Fruit fly (Drosophila melanogaster) whole organism, embryonic: Measurements from ENCODE around the gene M6.
A peak's percentile ranks its signal among the peaks of the same experiment; 100 is the strongest.

Experiments
- BtbVII ChIP-seq: fragments of 200-800 bp; sonication (Bioruptor generic); optimal IDR thresholded peaks from 3 replicates; lab custom pipeline; 2017; ENCODE audit warnings: missing biosample characterization, mild to moderate bottlenecking, missing genetic modification characterization
- Bteb2 ChIP-seq: fragments of 200-800 bp; sonication (Bioruptor generic); optimal IDR thresholded peaks from 2 replicates; lab custom pipeline; 2016; ENCODE audit warnings: missing biosample characterization, missing genetic modification characterization
- C15 ChIP-seq: fragments of 200-800 bp; sonication (Bioruptor generic); IDR thresholded peaks from 3 replicates; pipeline ENCODE4 v1.3.6; 2022; ENCODE audit warnings: missing biosample characterization, missing genetic modification characterization
- CG1024 ChIP-seq: fragments of 200-800 bp; sonication (Bioruptor generic); IDR thresholded peaks from 2 replicates; pipeline ENCODE4 v1.3.6; 2022; ENCODE audit warnings: missing biosample characterization, missing genetic modification characterization
- CG12219 ChIP-seq: fragments of 200-800 bp; sonication (Bioruptor generic); optimal IDR thresholded peaks from 3 replicates; lab custom pipeline; 2018; ENCODE audit warnings: missing biosample characterization, mild to moderate bottlenecking, missing genetic modification characterization
- CG13424 ChIP-seq: fragments of 200-800 bp; sonication (Bioruptor generic); optimal IDR thresholded peaks from 2 replicates; lab custom pipeline; 2019; ENCODE audit warnings: missing biosample characterization, mild to moderate bottlenecking, missing genetic modification characterization, moderate library complexity
- CG13894 ChIP-seq: fragments of 200-800 bp; sonication (Bioruptor generic); optimal IDR thresholded peaks from 3 replicates; lab custom pipeline; 2018; ENCODE audit warnings: missing biosample characterization, mild to moderate bottlenecking, missing genetic modification characterization, moderate library complexity
- CG1602 ChIP-seq: fragments of 200-800 bp; sonication (Bioruptor generic); optimal IDR thresholded peaks from 3 replicates; lab custom pipeline; 2016; ENCODE audit warnings: missing biosample characterization, missing genetic modification characterization
- CG1603 ChIP-seq: fragments of 200-800 bp; sonication (Bioruptor generic); optimal IDR thresholded peaks from 2 replicates; lab custom pipeline; 2019; ENCODE audit warnings: missing biosample characterization, mild to moderate bottlenecking, missing genetic modification characterization, moderate library complexity
- CG17359 ChIP-seq: fragments of 200-800 bp; sonication (Bioruptor generic); optimal IDR thresholded peaks from 3 replicates; lab custom pipeline; 2018; ENCODE audit warnings: missing biosample characterization, mild to moderate bottlenecking, missing genetic modification characterization, moderate library complexity
- CG2129 ChIP-seq: fragments of 200-800 bp; sonication (Bioruptor generic); IDR thresholded peaks from 2 replicates; pipeline ENCODE4 v1.3.6; 2022; ENCODE audit warnings: missing biosample characterization, missing genetic modification characterization; ENCODE audit not compliant: partially characterized antibody
- CG32767 ChIP-seq: fragments of 200-800 bp; sonication (Bioruptor generic); IDR thresholded peaks from 2 replicates; pipeline ENCODE4 v1.3.6; 2022; ENCODE audit warnings: missing biosample characterization, missing genetic modification characterization
- CG3847 ChIP-seq: fragments of 200-800 bp; sonication (Bioruptor generic); IDR thresholded peaks from 2 replicates; pipeline ENCODE4 v1.3.6; 2022; ENCODE audit warnings: missing biosample characterization, missing genetic modification characterization
- CG4360 ChIP-seq: fragments of 200-800 bp; sonication (Bioruptor generic); IDR thresholded peaks from 2 replicates; pipeline ENCODE4 v1.3.6; 2022; ENCODE audit warnings: missing biosample characterization, missing genetic modification characterization
- CG6765 ChIP-seq: fragments of 200-800 bp; sonication (Bioruptor generic); optimal IDR thresholded peaks from 3 replicates; lab custom pipeline; 2017; ENCODE audit warnings: missing biosample characterization, mild to moderate bottlenecking, missing genetic modification characterization
- CG6854 ChIP-seq: fragments of 200-800 bp; sonication (Bioruptor generic); optimal IDR thresholded peaks from 3 replicates; lab custom pipeline; 2017; ENCODE audit warnings: missing biosample characterization, mild to moderate bottlenecking, missing genetic modification characterization
- CG9609 ChIP-seq: fragments of 200-800 bp; sonication (Bioruptor generic); optimal IDR thresholded peaks from 3 replicates; lab custom pipeline; 2016; ENCODE audit warnings: missing biosample characterization, missing genetic modification characterization
- CG9797 ChIP-seq: fragments of 200-800 bp; sonication (Bioruptor generic); optimal IDR thresholded peaks from 3 replicates; lab custom pipeline; 2018; ENCODE audit warnings: missing biosample characterization, mild to moderate bottlenecking, missing genetic modification characterization
- Dad ChIP-seq: fragments of 200-800 bp; sonication (Bioruptor generic); optimal IDR thresholded peaks from 3 replicates; lab custom pipeline; 2016; ENCODE audit warnings: missing biosample characterization, missing genetic modification characterization
- Dek ChIP-seq: fragments of 200-800 bp; sonication (Bioruptor generic); optimal IDR thresholded peaks from 3 replicates; lab custom pipeline; 2019; ENCODE audit warnings: missing biosample characterization, mild to moderate bottlenecking, missing genetic modification characterization, moderate library complexity
- E2f1 ChIP-seq: fragments of 200-800 bp; sonication (Bioruptor generic); IDR thresholded peaks from 2 replicates; pipeline ENCODE4 v1.3.6; 2022; ENCODE audit warnings: missing biosample characterization, missing genetic modification characterization
- Ets65A ChIP-seq: fragments of 200-800 bp; sonication (Bioruptor generic); peaks from one replicate; lab custom pipeline; 2016; ENCODE audit warnings: missing biosample characterization, missing genetic modification characterization
- HLH3B ChIP-seq: fragments of 200-800 bp; sonication (Bioruptor generic); IDR thresholded peaks from 2 replicates; pipeline ENCODE4 v1.3.6; 2022; ENCODE audit warnings: missing biosample characterization, missing genetic modification characterization
- HmgD ChIP-seq: fragments of 200-800 bp; sonication (Bioruptor generic); optimal IDR thresholded peaks from 3 replicates; lab custom pipeline; 2016; ENCODE audit warnings: missing biosample characterization, missing genetic modification characterization
- MESR4 ChIP-seq: fragments of 200-800 bp; sonication (Bioruptor generic); optimal IDR thresholded peaks from 2 replicates; lab custom pipeline; 2018; ENCODE audit warnings: missing biosample characterization, mild to moderate bottlenecking, missing genetic modification characterization, moderate library complexity
- NFAT ChIP-seq: fragments of 200-800 bp; sonication (Bioruptor generic); IDR thresholded peaks from 2 replicates; pipeline ENCODE4 v1.3.6; 2022; ENCODE audit warnings: missing biosample characterization, missing genetic modification characterization
- Nf-YB ChIP-seq: fragments of 200-800 bp; sonication (Bioruptor generic); optimal IDR thresholded peaks from 3 replicates; lab custom pipeline; 2019; ENCODE audit warnings: missing biosample characterization, mild to moderate bottlenecking, missing genetic modification characterization, moderate library complexity
- Xrp1 ChIP-seq: fragments of 200-800 bp; sonication (Bioruptor generic); IDR thresholded peaks from 2 replicates; pipeline ENCODE4 v1.3.6; 2022; ENCODE audit warnings: missing biosample characterization, missing genetic modification characterization
- ap ChIP-seq: fragments of 200-800 bp; sonication (Bioruptor generic); IDR thresholded peaks from 2 replicates; pipeline ENCODE4 v1.3.6; 2022; ENCODE audit warnings: missing biosample characterization, missing genetic modification characterization
- bbx ChIP-seq: fragments of 200-800 bp; sonication (Bioruptor generic); IDR thresholded peaks from 2 replicates; pipeline ENCODE4 v1.3.6; 2022; ENCODE audit warnings: missing biosample characterization, missing genetic modification characterization; ENCODE audit not compliant: partially characterized antibody
- bcd ChIP-seq: fragments of 200-800 bp; sonication (Bioruptor generic); optimal IDR thresholded peaks from 2 replicates; lab custom pipeline; 2017; ENCODE audit warnings: missing biosample characterization, mild to moderate bottlenecking, missing genetic modification characterization
- danr ChIP-seq: fragments of 200-800 bp; sonication (Bioruptor generic); IDR thresholded peaks from 2 replicates; pipeline ENCODE4 v1.3.6; 2022; ENCODE audit warnings: missing biosample characterization, missing genetic modification characterization
- disco-r ChIP-seq: fragments of 200-800 bp; sonication (Bioruptor generic); optimal IDR thresholded peaks from 2 replicates; lab custom pipeline; 2016; ENCODE audit warnings: missing biosample characterization, missing genetic modification characterization
- dmrt11E ChIP-seq: fragments of 200-800 bp; sonication (Bioruptor generic); optimal IDR thresholded peaks from 3 replicates; lab custom pipeline; 2018; ENCODE audit warnings: missing biosample characterization, mild to moderate bottlenecking, missing genetic modification characterization, moderate library complexity
- gsb-n ChIP-seq: fragments of 200-800 bp; sonication (Bioruptor generic); optimal IDR thresholded peaks from 3 replicates; lab custom pipeline; 2018; ENCODE audit warnings: missing biosample characterization, mild to moderate bottlenecking, missing genetic modification characterization
- ham ChIP-seq: fragments of 200-800 bp; sonication (Bioruptor generic); IDR thresholded peaks from 2 replicates; pipeline ENCODE4 v1.3.6; 2022; ENCODE audit warnings: missing biosample characterization, missing genetic modification characterization
- jumu ChIP-seq: fragments of 200-800 bp; sonication (Bioruptor generic); optimal IDR thresholded peaks from 3 replicates; lab custom pipeline; 2016; ENCODE audit warnings: missing biosample characterization, missing genetic modification characterization
- lilli ChIP-seq: fragments of 200-800 bp; sonication (Bioruptor generic); optimal IDR thresholded peaks from 3 replicates; lab custom pipeline; 2016; ENCODE audit warnings: missing biosample characterization, missing genetic modification characterization
- lov ChIP-seq, 2 experiments: fragments of 200-800 bp in 1 of 2; fragments of >200 bp in 1 of 2; sonication (Bioruptor generic) in 1 of 2; IDR thresholded peaks in 1 of 2; optimal IDR thresholded peaks in 1 of 2; 2 replicates in 1 of 2; 3 replicates in 1 of 2; pipeline versions ENCODE4 v1.3.6 to Lab custom; 2017 to 2022; ENCODE audit warnings: missing biosample characterization in 1 of 2, missing genetic modification characterization in 1 of 2
- mam ChIP-seq: fragments of 200-800 bp; sonication (Bioruptor generic); optimal IDR thresholded peaks from 3 replicates; lab custom pipeline; 2016; ENCODE audit warnings: missing biosample characterization, missing genetic modification characterization
- peb ChIP-seq: fragments of 200-800 bp; sonication (Bioruptor generic); IDR thresholded peaks from 2 replicates; pipeline ENCODE4 v1.3.6; 2022; ENCODE audit warnings: missing biosample characterization, missing genetic modification characterization
- pho ChIP-seq: fragments of 200-800 bp; sonication (Bioruptor generic); optimal IDR thresholded peaks from 2 replicates; lab custom pipeline; 2016; ENCODE audit warnings: missing biosample characterization, missing genetic modification characterization
- prd ChIP-seq, 3 experiments: fragments of >200 bp in 2 of 3; fragments of 200-800 bp in 1 of 3; sonication (Bioruptor generic) in 1 of 3; optimal IDR thresholded peaks in 2 of 3; IDR thresholded peaks in 1 of 3; 2 replicates in 2 of 3; 3 replicates in 1 of 3; pipeline versions ENCODE4 v1.3.6 to Lab custom; 2017 to 2022; ENCODE audit warnings: missing biosample characterization in 1 of 3, missing genetic modification characterization in 1 of 3
- repo ChIP-seq: fragments of 200-800 bp; sonication (Bioruptor generic); optimal IDR thresholded peaks from 2 replicates; lab custom pipeline; 2016; ENCODE audit warnings: missing biosample characterization, missing genetic modification characterization
- sc ChIP-seq, 3 experiments: fragments of >200 bp in 2 of 3; fragments of 200-800 bp in 1 of 3; sonication (Bioruptor generic) in 1 of 3; optimal IDR thresholded peaks; 2 replicates in 2 of 3; 3 replicates in 1 of 3; lab custom pipeline; 2017; ENCODE audit warnings: mild to moderate bottlenecking in 1 of 3, missing biosample characterization in 1 of 3, missing genetic modification characterization in 1 of 3, missing genetic modification reagents in 1 of 3
- stwl ChIP-seq: fragments of 200-800 bp; sonication (Bioruptor generic); optimal IDR thresholded peaks from 3 replicates; lab custom pipeline; 2018; ENCODE audit warnings: missing biosample characterization, mild to moderate bottlenecking, missing genetic modification characterization, moderate library complexity
- tll ChIP-seq, 2 experiments: fragments of 200-800 bp in 1 of 2; fragments of >200 bp in 1 of 2; sonication (Bioruptor generic) in 1 of 2; optimal IDR thresholded peaks; 2 replicates each; lab custom pipeline; 2017 to 2019; ENCODE audit warnings: missing biosample characterization in 2 of 2, missing genetic modification characterization in 2 of 2, mild to moderate bottlenecking in 1 of 2, moderate library complexity in 1 of 2
- toy ChIP-seq: fragments of 200-800 bp; sonication (Bioruptor generic); IDR thresholded peaks from 2 replicates; pipeline ENCODE4 v1.3.6; 2022; ENCODE audit warnings: missing biosample characterization, missing genetic modification characterization

The M6 gene

DNA sequence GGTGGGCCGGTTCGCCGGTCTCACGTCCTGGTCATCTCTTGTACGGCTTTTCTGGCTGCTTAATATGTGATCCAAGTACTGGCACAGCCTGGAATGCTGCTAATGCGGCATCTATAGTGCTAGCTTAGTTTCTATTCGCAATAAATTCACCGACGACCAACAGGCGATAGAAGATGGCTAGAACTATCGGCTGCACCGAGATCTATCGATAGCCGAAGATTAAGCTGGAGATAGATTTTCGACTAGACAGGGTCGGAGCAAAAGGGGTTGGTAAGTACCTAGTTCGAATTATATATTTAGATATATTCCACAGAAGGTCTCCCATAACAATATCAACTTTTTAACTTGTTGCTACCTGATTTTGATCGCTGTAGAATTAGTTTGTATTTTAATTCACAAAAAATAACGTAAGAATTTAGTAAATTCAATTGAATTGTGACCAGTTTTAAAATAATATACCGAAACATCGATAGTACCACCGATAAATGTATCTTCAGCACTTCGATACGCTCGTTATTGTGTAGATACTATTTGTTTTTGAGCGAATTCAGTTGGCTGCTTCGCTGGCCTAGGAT, at the start of gene M6, which contains the start of gene Glg1 (continued):
- TF ChIP-seq CG12219 (GFP tag; lab: Kevin White, UChicago) (peak; percentile 31), HLH3B (peak; percentile 35; the same call in 1 of the 2 replicates), E2f1 (0 out of 2 replicates have a peak, but pooled peaks have one; percentile 21), CG9609 (peak; percentile 63), HmgD (GFP tag; lab: Kevin White, UChicago) (peak; percentile 42), ham (GFP tag; lab: Robert Waterston, UW) (no peak), lilli (GFP tag; lab: Kevin White, UChicago) (peak; percentile 81), Xrp1 (GFP tag; lab: Robert Waterston, UW) (peak; percentile 74), CG17359 (tag; lab: Kevin White, UChicago) (peak; percentile 40), repo (GFP tag; lab: Kevin White, UChicago) (no peak), CG4360 (peak; percentile 74), BtbVII (GFP tag; lab: Kevin White, UChicago) (no peak), mam (peak; percentile 81), gsb-n (tag; lab: Kevin White, UChicago) (peak; percentile 76), stwl (tag; lab: Kevin White, UChicago) (peak; percentile 49), dmrt11E (tag; lab: Kevin White, UChicago) (peak; percentile 51), sc (optimal IDR thresholded peaks at IDR 0.05; lab: Kevin White, UChicago) (no peak), sc (GFP tag; optimal IDR thresholded peaks at IDR 0.05; lab: Kevin White, UChicago) (no peak), CG2129 (GFP tag; lab: Robert Waterston, UW) (peak; percentile 89), tll (GFP tag; optimal IDR thresholded peaks at IDR 0.05; lab: Kevin White, UChicago) (peak in 1 of 2 experiments; percentile 30), MESR4 (peak; percentile 58), Nf-YB (peak; percentile 33), CG6854 (GFP tag; lab: Kevin White, UChicago) (no peak), Ets65A (GFP tag; lab: Kevin White, UChicago) (peak; percentile 94), bbx (peak; percentile 93), disco-r (GFP tag; lab: Kevin White, UChicago) (no peak), jumu (peak; percentile 60), CG1603 (tag; lab: Kevin White, UChicago) (peak; percentile 65), pho (GFP tag; lab: Kevin White, UChicago) (peak; percentile 69), lov (optimal IDR thresholded peaks at IDR 0.05; lab: Kevin White, UChicago) (no peak), lov (GFP tag; IDR thresholded peaks at IDR 0.05; lab: Robert Waterston, UW) (no peak), Bteb2 (GFP tag; lab: Kevin White, UChicago) (peak; percentile 59), prd (optimal IDR thresholded peaks at IDR 0.05; lab: Kevin White, UChicago) (no peak), prd (GFP tag; IDR thresholded peaks at IDR 0.05; lab: Robert Waterston, UW) (peak; percentile 72), Dad (GFP tag; lab: Kevin White, UChicago) (peak; percentile 49), ap (GFP tag; lab: Robert Waterston, UW) (no peak), CG32767 (GFP tag; lab: Robert Waterston, UW) (peak; percentile 76; the same call in 1 of the 2 replicates), peb (0 out of 2 replicates have a peak, but pooled peaks have one; percentile 13), danr (GFP tag; lab: Robert Waterston, UW) (no peak), CG9797 (GFP tag; lab: Kevin White, UChicago) (peak; percentile 37), toy (GFP tag; lab: Robert Waterston, UW) (no peak), NFAT (GFP tag; lab: Robert Waterston, UW) (peak; percentile 60), bcd (peak; percentile 88), Dek (tag; lab: Kevin White, UChicago) (peak; percentile 53), CG6765 (no peak), CG13424 (tag; lab: Kevin White, UChicago) (peak; percentile 74), CG3847 (peak; percentile 73), CG1602 (peak; percentile 68), CG1024 (peak; percentile 33; the same call in 1 of the 2 replicates), C15 (GFP tag; lab: Robert Waterston, UW) (0 out of 3 replicates have a peak, but pooled peaks have one; percentile 29), CG13894 (tag; lab: Kevin White, UChicago) (no peak)
